Fruit fly (Drosophila melanogaster) whole organism, prepupa: ENCODE measurements around the gene mew.
A peak's percentile ranks its signal among the peaks of the same experiment; 100 is the strongest.

Experiments
- Blimp-1 ChIP-seq: fragments of 200-800 bp; sonication (Bioruptor generic); optimal IDR thresholded peaks from 3 replicates; lab custom pipeline; 2017; ENCODE audit warnings: missing biosample characterization, missing genetic modification characterization, mild to moderate bottlenecking, moderate library complexity, missing genetic modification reagents
- CG10669 ChIP-seq: fragments of 200-800 bp; sonication (Bioruptor generic); optimal IDR thresholded peaks from 3 replicates; lab custom pipeline; 2018; ENCODE audit warnings: missing biosample characterization, mild to moderate bottlenecking, missing genetic modification characterization, moderate library complexity
- CG11762 ChIP-seq: fragments of 200-800 bp; sonication (Bioruptor generic); optimal IDR thresholded peaks from 3 replicates; lab custom pipeline; 2016; ENCODE audit warnings: missing biosample characterization, missing genetic modification characterization; ENCODE audit not compliant: insufficient read depth
- CG11902 ChIP-seq: fragments of 200-800 bp; sonication (Bioruptor generic); optimal IDR thresholded peaks from 3 replicates; lab custom pipeline; 2016; ENCODE audit warnings: missing biosample characterization, missing genetic modification characterization
- CG15336 ChIP-seq: fragments of 200-800 bp; sonication (Bioruptor generic); IDR thresholded peaks from 2 replicates; pipeline ENCODE4 v1.3.6; 2022; ENCODE audit warnings: missing biosample characterization, missing genetic modification characterization
- CG1621 ChIP-seq: fragments of 200-800 bp; sonication (Bioruptor generic); optimal IDR thresholded peaks from 3 replicates; lab custom pipeline; 2018; ENCODE audit warnings: missing biosample characterization, mild to moderate bottlenecking, missing genetic modification characterization
- CG3032 ChIP-seq: fragments of 200-800 bp; optimal IDR thresholded peaks from 2 replicates; lab custom pipeline; 2019; ENCODE audit warnings: missing biosample characterization, mild to moderate bottlenecking, missing genetic modification characterization, moderate library complexity
- CG31627 ChIP-seq: fragments of 200-800 bp; sonication (Bioruptor generic); optimal IDR thresholded peaks from 3 replicates; lab custom pipeline; 2016; ENCODE audit warnings: missing biosample characterization, missing genetic modification characterization
- CG32006 ChIP-seq: fragments of 200-800 bp; sonication (Bioruptor generic); optimal IDR thresholded peaks from 3 replicates; lab custom pipeline; 2017; ENCODE audit warnings: missing biosample characterization, mild to moderate bottlenecking, missing genetic modification characterization
- CG34406 ChIP-seq: fragments of 200-800 bp; sonication (Bioruptor generic); optimal IDR thresholded peaks from 3 replicates; lab custom pipeline; 2016; ENCODE audit warnings: missing biosample characterization, missing genetic modification characterization
- CG3919 ChIP-seq: fragments of 200-800 bp; sonication (Bioruptor generic); optimal IDR thresholded peaks from 3 replicates; lab custom pipeline; 2016; ENCODE audit warnings: missing biosample characterization, missing genetic modification characterization
- CG4318 ChIP-seq: fragments of 200-800 bp; sonication (Bioruptor generic); optimal IDR thresholded peaks from 3 replicates; lab custom pipeline; 2017; ENCODE audit warnings: missing biosample characterization, mild to moderate bottlenecking, missing genetic modification characterization
- CG6276 ChIP-seq: fragments of 200-800 bp; sonication (Bioruptor generic); optimal IDR thresholded peaks from 2 replicates; lab custom pipeline; 2017; ENCODE audit warnings: missing biosample characterization, mild to moderate bottlenecking, missing genetic modification characterization
- CG6808 ChIP-seq: fragments of 200-800 bp; sonication (Bioruptor generic); optimal IDR thresholded peaks from 3 replicates; lab custom pipeline; 2017; ENCODE audit warnings: missing biosample characterization, missing genetic modification characterization, mild to moderate bottlenecking, moderate library complexity, missing genetic modification reagents
- CG7368 ChIP-seq: fragments of 200-800 bp; sonication (Bioruptor generic); optimal IDR thresholded peaks from 3 replicates; lab custom pipeline; 2016; ENCODE audit warnings: missing biosample characterization, missing genetic modification characterization
- CG8119 ChIP-seq: fragments of 200-800 bp; sonication (Bioruptor generic); IDR thresholded peaks from 3 replicates; pipeline ENCODE4 v1.3.6; 2022; ENCODE audit warnings: missing biosample characterization, missing genetic modification characterization
- CG8319 ChIP-seq: fragments of 200-800 bp; sonication (Bioruptor generic); optimal IDR thresholded peaks from 3 replicates; lab custom pipeline; 2016; ENCODE audit warnings: missing biosample characterization, missing genetic modification characterization
- CG8632 ChIP-seq: fragments of 200-800 bp; sonication (Bioruptor generic); optimal IDR thresholded peaks from 3 replicates; lab custom pipeline; 2016; ENCODE audit warnings: missing biosample characterization, missing genetic modification characterization
- CG9139 ChIP-seq: fragments of 200-800 bp; sonication (Bioruptor generic); optimal IDR thresholded peaks from 3 replicates; lab custom pipeline; 2017; ENCODE audit warnings: missing biosample characterization, mild to moderate bottlenecking, missing genetic modification characterization
- Eip78C ChIP-seq: fragments of 200-800 bp; sonication (Bioruptor generic); peaks from one replicate; lab custom pipeline; 2016; ENCODE audit warnings: missing biosample characterization, missing genetic modification characterization
- Eip93F ChIP-seq: fragments of 200-800 bp; sonication (Bioruptor generic); optimal IDR thresholded peaks from 2 replicates; lab custom pipeline; 2016; ENCODE audit warnings: missing biosample characterization, mild to moderate bottlenecking, missing genetic modification characterization
- Ets21C ChIP-seq: fragments of 200-800 bp; sonication (Bioruptor generic); optimal IDR thresholded peaks from 3 replicates; lab custom pipeline; 2016; ENCODE audit warnings: missing biosample characterization, missing genetic modification characterization
- Gug ChIP-seq: fragments of 200-800 bp; sonication (Bioruptor generic); IDR thresholded peaks from 2 replicates; pipeline ENCODE4 v1.3.6; 2022; ENCODE audit warnings: missing biosample characterization, missing genetic modification characterization
- Hr38 ChIP-seq: sonication (Bioruptor generic); optimal IDR thresholded peaks from 2 replicates; lab custom pipeline; 2016; ENCODE audit warnings: missing biosample characterization, missing genetic modification characterization
- Hr39 ChIP-seq: fragments of 200-800 bp; sonication (Bioruptor generic); optimal IDR thresholded peaks from 2 replicates; lab custom pipeline; 2016; ENCODE audit warnings: missing biosample characterization, missing genetic modification characterization
- Hr4 ChIP-seq: fragments of 200-800 bp; sonication (Bioruptor generic); optimal IDR thresholded peaks from 3 replicates; lab custom pipeline; 2016; ENCODE audit warnings: missing biosample characterization, missing genetic modification characterization
- Met ChIP-seq: fragments of 200-800 bp; sonication (Bioruptor generic); optimal IDR thresholded peaks from 3 replicates; lab custom pipeline; 2016; ENCODE audit warnings: missing biosample characterization, missing genetic modification characterization
- OdsH ChIP-seq: fragments of 200-800 bp; sonication (Bioruptor generic); optimal IDR thresholded peaks from 3 replicates; lab custom pipeline; 2016; ENCODE audit warnings: missing biosample characterization, missing genetic modification characterization
- Smox ChIP-seq: fragments of 200-800 bp; sonication (Bioruptor generic); optimal IDR thresholded peaks from 3 replicates; lab custom pipeline; 2016; ENCODE audit warnings: missing biosample characterization, missing genetic modification characterization
- Sox102F ChIP-seq: fragments of 200-800 bp; sonication (Bioruptor generic); optimal IDR thresholded peaks from 2 replicates; lab custom pipeline; 2016; ENCODE audit warnings: missing biosample characterization, mild to moderate bottlenecking, missing genetic modification characterization
- Sox14 ChIP-seq: fragments of 200-800 bp; sonication (Bioruptor generic); optimal IDR thresholded peaks from 3 replicates; lab custom pipeline; 2016; ENCODE audit warnings: missing biosample characterization, missing genetic modification characterization
- Sox15 ChIP-seq: fragments of 200-800 bp; sonication (Bioruptor generic); optimal IDR thresholded peaks from 3 replicates; lab custom pipeline; 2016; ENCODE audit warnings: missing biosample characterization, missing genetic modification characterization
- acj6 ChIP-seq: fragments of 200-800 bp; sonication (Bioruptor generic); optimal IDR thresholded peaks from 3 replicates; lab custom pipeline; 2016; ENCODE audit warnings: missing biosample characterization, missing genetic modification characterization
- dac ChIP-seq: fragments of 200-800 bp; sonication (Bioruptor generic); optimal IDR thresholded peaks from 2 replicates; lab custom pipeline; 2017; ENCODE audit warnings: missing biosample characterization, mild to moderate bottlenecking, missing genetic modification characterization
- dsx ChIP-seq: fragments of 200-800 bp; optimal IDR thresholded peaks from 3 replicates; lab custom pipeline; 2019; ENCODE audit warnings: missing biosample characterization, mild to moderate bottlenecking, missing genetic modification characterization, moderate library complexity; ENCODE audit not compliant: poor library complexity, severe bottlenecking
- eg ChIP-seq: fragments of 200-800 bp; sonication (Bioruptor generic); IDR thresholded peaks from 3 replicates; pipeline ENCODE4 v1.3.6; 2022; ENCODE audit warnings: missing biosample characterization, missing genetic modification characterization
- esn ChIP-seq: fragments of 200-800 bp; sonication (Bioruptor generic); optimal IDR thresholded peaks from 2 replicates; lab custom pipeline; 2016; ENCODE audit warnings: missing biosample characterization, mild to moderate bottlenecking, missing genetic modification characterization, moderate library complexity
- fd59A ChIP-seq: fragments of 200-800 bp; sonication (Bioruptor generic); optimal IDR thresholded peaks from 2 replicates; lab custom pipeline; 2017; ENCODE audit warnings: missing biosample characterization, mild to moderate bottlenecking, missing genetic modification characterization, missing genetic modification reagents
- fd85E ChIP-seq: fragments of 200-800 bp; sonication (Bioruptor generic); optimal IDR thresholded peaks from 3 replicates; lab custom pipeline; 2016; ENCODE audit warnings: missing biosample characterization, missing genetic modification characterization
- fkh ChIP-seq: fragments of 200-800 bp; sonication (Bioruptor generic); optimal IDR thresholded peaks from 3 replicates; lab custom pipeline; 2017; ENCODE audit warnings: missing biosample characterization, mild to moderate bottlenecking, missing genetic modification characterization, moderate library complexity
- net ChIP-seq: fragments of 200-800 bp; sonication (Bioruptor generic); optimal IDR thresholded peaks from 3 replicates; lab custom pipeline; 2016; ENCODE audit warnings: missing biosample characterization, missing genetic modification characterization
- pdm3 ChIP-seq: fragments of 200-800 bp; sonication (Bioruptor generic); optimal IDR thresholded peaks from 3 replicates; lab custom pipeline; 2016; ENCODE audit warnings: missing biosample characterization, missing genetic modification characterization
- salr ChIP-seq, 2 experiments: fragments of 200-800 bp; sonication (Bioruptor generic); optimal IDR thresholded peaks; 3 replicates each; lab custom pipeline; 2016 to 2018; ENCODE audit warnings: missing biosample characterization in 2 of 2, missing genetic modification characterization in 2 of 2, mild to moderate bottlenecking in 1 of 2
- spab ChIP-seq: fragments of 200-800 bp; sonication (Bioruptor generic); optimal IDR thresholded peaks from 2 replicates; lab custom pipeline; 2017; ENCODE audit warnings: missing biosample characterization, mild to moderate bottlenecking, missing genetic modification characterization, missing genetic modification reagents
- ss ChIP-seq, 2 experiments: fragments of 200-800 bp; sonication (Bioruptor generic); optimal IDR thresholded peaks; 2 replicates in 1 of 2; 3 replicates in 1 of 2; lab custom pipeline; 2017 to 2018; ENCODE audit warnings: mild to moderate bottlenecking in 2 of 2, missing biosample characterization in 2 of 2, missing genetic modification characterization in 2 of 2, moderate library complexity in 1 of 2
- svp ChIP-seq: fragments of 200-800 bp; sonication (Bioruptor generic); peaks from one replicate; lab custom pipeline; 2016; ENCODE audit warnings: missing biosample characterization, missing genetic modification characterization
- topi ChIP-seq: fragments of 200-800 bp; sonication (Bioruptor generic); optimal IDR thresholded peaks from 3 replicates; lab custom pipeline; 2016; ENCODE audit warnings: missing biosample characterization, missing genetic modification characterization
- vri ChIP-seq: fragments of 200-800 bp; sonication (Bioruptor generic); optimal IDR thresholded peaks from 3 replicates; lab custom pipeline; 2016; ENCODE audit warnings: missing biosample characterization, mild to moderate bottlenecking, missing genetic modification characterization

mew gene

dm6 chrX:13245767-13246166 is 12.5 kb downstream of the mew start (continued):
- TF ChIP-seq fkh (GFP tag; lab: Kevin White, UChicago), result no peak
- TF ChIP-seq Blimp-1, result no peak
- TF ChIP-seq CG3032 (tag; lab: Kevin White, UChicago), result peak; percentile 36
- peak; percentile 29 for TF ChIP-seq CG11762
- TF ChIP-seq Sox102F, result peak; percentile 68
- peak; percentile 60 for TF ChIP-seq pdm3 (GFP tag; lab: Kevin White, UChicago)
- peak; percentile 64 for TF ChIP-seq eg (GFP tag; lab: Robert Waterston, UW)
- peak; percentile 30 for TF ChIP-seq CG11902 (GFP tag; lab: Kevin White, UChicago)
- peak; percentile 74 for TF ChIP-seq CG8119
- peak; percentile 41 for TF ChIP-seq fd59A (GFP tag; lab: Kevin White, UChicago)
- TF ChIP-seq Hr4, result peak; percentile 3
- peak; percentile 81 for TF ChIP-seq acj6 (GFP tag; lab: Kevin White, UChicago)
- TF ChIP-seq CG34406 (GFP tag; lab: Kevin White, UChicago), result peak; percentile 64
- TF ChIP-seq CG7368 (GFP tag; lab: Kevin White, UChicago), result peak; percentile 60
- peak; percentile 74 for TF ChIP-seq CG3919 (GFP tag; lab: Kevin White, UChicago)
- TF ChIP-seq vri (GFP tag; lab: Kevin White, UChicago), result peak; percentile 42
- TF ChIP-seq ss (GFP tag; optimal IDR thresholded peaks at IDR 0.05; lab: Kevin White, UChicago), result peak; percentile 70 to 75
- peak; percentile 32 to 36 for TF ChIP-seq salr (GFP tag; optimal IDR thresholded peaks at IDR 0.05; lab: Kevin White, UChicago)
- TF ChIP-seq net, result peak; percentile 54
- peak; percentile 24 for TF ChIP-seq CG4318
- peak; percentile 90 for TF ChIP-seq Eip78C
- peak; percentile 30 for TF ChIP-seq Ets21C (GFP tag; lab: Kevin White, UChicago)
- TF ChIP-seq Hr38 (GFP tag; lab: Kevin White, UChicago), result no peak
- TF ChIP-seq Met, result peak; percentile 69
- peak; percentile 81 for TF ChIP-seq CG15336 (GFP tag; lab: Robert Waterston, UW)
- TF ChIP-seq CG32006 (GFP tag; lab: Kevin White, UChicago), result peak; percentile 58
- peak; percentile 82 for TF ChIP-seq svp (GFP tag; lab: Kevin White, UChicago)
- no peak for TF ChIP-seq fd85E (GFP tag; lab: Kevin White, UChicago)
- peak; percentile 54 for TF ChIP-seq Smox (GFP tag; lab: Kevin White, UChicago)
- TF ChIP-seq dac (GFP tag; lab: Kevin White, UChicago), result no peak
- TF ChIP-seq Gug (GFP tag; lab: Robert Waterston, UW), result peak; percentile 27; the same call in 1 of the 2 replicates
- TF ChIP-seq CG1621, result peak; percentile 43

DNA sequence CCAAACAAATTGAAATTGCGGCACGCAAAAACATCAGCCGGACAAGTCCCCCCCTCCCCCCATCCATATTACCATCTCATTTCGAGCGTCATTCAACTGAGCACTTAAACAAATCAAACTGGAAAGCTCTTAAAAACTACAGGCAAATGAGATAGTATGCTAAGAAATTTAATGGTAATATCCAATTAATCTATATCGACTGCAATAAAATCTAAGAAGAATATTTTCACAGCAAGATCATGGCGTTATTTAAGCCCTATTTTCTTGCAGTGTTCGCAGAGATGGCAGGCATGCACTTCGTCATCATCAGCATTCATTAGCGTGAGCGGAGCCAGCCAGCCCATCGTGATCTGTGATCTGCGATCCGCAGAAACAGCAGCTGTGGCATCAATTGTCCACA is 13.8 kb downstream of the mew start:
- peak; percentile 77 for TF ChIP-seq Hr39 (GFP tag; lab: Kevin White, UChicago)
- peak; percentile 70 for TF ChIP-seq CG6808 (GFP tag; lab: Kevin White, UChicago)
- TF ChIP-seq CG9139 (GFP tag; lab: Kevin White, UChicago), result peak; percentile 40
- TF ChIP-seq Sox15, result peak; percentile 72
- peak; percentile 83 for TF ChIP-seq esn (GFP tag; lab: Kevin White, UChicago)
- no peak for TF ChIP-seq fkh (GFP tag; lab: Kevin White, UChicago)
- no peak for TF ChIP-seq Blimp-1
- peak; percentile 95 for TF ChIP-seq Eip78C
- TF ChIP-seq CG10669 (GFP tag; lab: Kevin White, UChicago), result peak; percentile 80
- peak; percentile 42 for TF ChIP-seq CG8319 (GFP tag; lab: Kevin White, UChicago)
- TF ChIP-seq svp (GFP tag; lab: Kevin White, UChicago), result peak; percentile 91
- TF ChIP-seq CG4318, result peak; percentile 68
- TF ChIP-seq CG11762, result peak; percentile 63
- TF ChIP-seq Hr38 (GFP tag; lab: Kevin White, UChicago), result no peak
- TF ChIP-seq spab (GFP tag; lab: Kevin White, UChicago), result peak; percentile 62
- peak; percentile 74 for TF ChIP-seq CG31627
- TF ChIP-seq pdm3 (GFP tag; lab: Kevin White, UChicago), result peak; percentile 85
- TF ChIP-seq CG6276 (GFP tag; lab: Kevin White, UChicago), result peak; percentile 37
- peak; percentile 75 for TF ChIP-seq Smox (GFP tag; lab: Kevin White, UChicago)
- TF ChIP-seq Eip93F (GFP tag; lab: Kevin White, UChicago), result no peak
- TF ChIP-seq CG8632 (GFP tag; lab: Kevin White, UChicago), result peak; percentile 77
- TF ChIP-seq Sox14, result peak; percentile 82
- peak; percentile 83 for TF ChIP-seq OdsH (GFP tag; lab: Kevin White, UChicago)
- peak; percentile 71 to 72 for TF ChIP-seq salr (GFP tag; optimal IDR thresholded peaks at IDR 0.05; lab: Kevin White, UChicago)
- TF ChIP-seq acj6 (GFP tag; lab: Kevin White, UChicago), result peak; percentile 85
- TF ChIP-seq ss (GFP tag; optimal IDR thresholded peaks at IDR 0.05; lab: Kevin White, UChicago), result peak; percentile 50 to 74
- TF ChIP-seq topi, result peak; percentile 82
- peak; percentile 71 for TF ChIP-seq fd59A (GFP tag; lab: Kevin White, UChicago)
- peak; percentile 59 for TF ChIP-seq Gug (GFP tag; lab: Robert Waterston, UW)
- TF ChIP-seq Met, result peak; percentile 84
- TF ChIP-seq dsx, result peak; percentile 70
- TF ChIP-seq dac (GFP tag; lab: Kevin White, UChicago), result peak; percentile 51
